Worm (Caenorhabditis elegans): ENCODE measurements around the gene F55B12.2.

Gene F55B12.2

DNA sequence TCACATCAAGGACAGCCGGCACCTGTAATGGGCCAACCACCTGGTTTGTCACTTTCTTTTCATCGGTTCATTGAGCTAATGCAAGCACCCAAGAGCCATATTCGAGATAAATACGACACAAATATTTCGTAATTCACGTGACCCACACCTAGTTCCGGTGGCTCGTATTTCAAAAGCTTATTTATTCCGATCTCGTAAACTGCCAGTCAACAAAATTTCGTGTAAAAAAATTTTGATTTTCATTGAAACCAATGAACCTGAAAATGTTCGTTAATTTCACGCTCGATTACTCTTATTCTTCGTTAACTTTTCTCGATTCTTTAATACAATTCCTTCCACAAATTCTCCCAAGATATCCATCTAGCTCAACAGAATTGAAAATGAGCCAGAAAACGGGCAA lies 26.7 kb downstream of the F55B12.2 start:
- TF ChIP-seq rnt-1 (tag; optimal IDR thresholded peaks at IDR 0.05) (no peak), ets-4 (tag; optimal IDR thresholded peaks at IDR 0.05) (no peak), nhr-232 (tag; optimal IDR thresholded peaks at IDR 0.05) (no peak), syd-9 (tag; optimal IDR thresholded peaks at IDR 0.05) (no peak), nhr-11 (tag; optimal IDR thresholded peaks at IDR 0.05) (no peak)

DNA sequence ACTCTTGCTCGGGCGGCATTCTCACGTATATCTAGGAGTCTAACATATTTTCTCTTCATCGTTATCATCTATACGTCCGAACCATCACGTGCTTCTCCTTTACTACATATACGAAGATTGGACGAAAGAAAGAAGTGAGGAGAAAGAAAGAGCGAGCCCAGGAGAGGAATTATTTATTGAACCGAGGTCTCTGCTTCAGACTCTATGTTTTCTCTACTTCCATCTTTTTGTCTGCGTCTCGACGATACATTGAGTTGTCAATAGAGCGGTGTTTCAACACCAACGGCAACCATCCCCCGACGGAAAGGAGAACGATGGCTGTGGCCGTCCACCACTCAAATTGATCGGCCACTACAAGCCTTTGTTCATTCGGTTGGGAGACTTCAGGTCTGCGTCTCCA lies 27.4 kb downstream of the F55B12.2 start:
- TF ChIP-seq ahr-1 (tag; optimal IDR thresholded peaks at IDR 0.05) (no peak), rnt-1 (tag; optimal IDR thresholded peaks at IDR 0.05) (peak; percentile 76), fkh-10 (GFP tag; optimal IDR thresholded peaks at IDR 0.05) (no peak), ceh-2 (tag; optimal IDR thresholded peaks at IDR 0.05) (peak; percentile 51), hlh-6 (tag; optimal IDR thresholded peaks at IDR 0.05) (peak; percentile 26), elt-4 (tag; optimal IDR thresholded peaks at IDR 0.05) (no peak), syd-9 (tag; optimal IDR thresholded peaks at IDR 0.05) (peak; percentile 38), pha-2 (tag; optimal IDR thresholded peaks at IDR 0.05) (peak; percentile 38), zip-5 (tag; optimal IDR thresholded peaks at IDR 0.05) (no peak), lin-11 (tag; optimal IDR thresholded peaks at IDR 0.05) (no peak), npax-4 (tag; optimal IDR thresholded peaks at IDR 0.05) (no peak), odd-2 (tag; optimal IDR thresholded peaks at IDR 0.05) (no peak), pax-1 (tag; optimal IDR thresholded peaks at IDR 0.05) (peak; percentile 57), ceh-45 (GFP tag; IDR thresholded peaks at IDR 0.05) (no peak), hlh-15 (tag; optimal IDR thresholded peaks at IDR 0.05) (no peak), unc-42 (tag; optimal IDR thresholded peaks at IDR 0.05) (peak; percentile 40), dve-1 (tag; optimal IDR thresholded peaks at IDR 0.05) (peak; percentile 81), mec-3 (tag; optimal IDR thresholded peaks at IDR 0.05; ENCODE audit: borderline replicate concordance) (no peak), T23F11.4 (GFP tag; optimal IDR thresholded peaks at IDR 0.05) (peak; percentile 14), ttx-3 (tag; optimal IDR thresholded peaks at IDR 0.05) (no peak), ceh-9 (tag; optimal IDR thresholded peaks at IDR 0.05) (no peak), dmd-4 (tag; optimal IDR thresholded peaks at IDR 0.05; ENCODE audit: borderline replicate concordance) (peak; percentile 83), fkh-6 (tag; optimal IDR thresholded peaks at IDR 0.05) (no peak), pqm-1 (tag; optimal IDR thresholded peaks at IDR 0.05) (no peak), ceh-14 (tag; optimal IDR thresholded peaks at IDR 0.05) (peak; percentile 90), ceh-19 (GFP tag; optimal IDR thresholded peaks at IDR 0.05) (peak; percentile 31), tbx-7 (tag; optimal IDR thresholded peaks at IDR 0.05) (no peak), ceh-22 (tag; optimal IDR thresholded peaks at IDR 0.05) (no peak), sox-4 (tag; optimal IDR thresholded peaks at IDR 0.05) (no peak), K02D7.2 (tag; optimal IDR thresholded peaks at IDR 0.05) (no peak), ceh-48 (tag; optimal IDR thresholded peaks at IDR 0.05) (peak; percentile 70), sdc-2 (tag; optimal IDR thresholded peaks at IDR 0.05) (no peak), ceh-30 (tag; optimal IDR thresholded peaks at IDR 0.05) (peak; percentile 90), fax-1 (tag; optimal IDR thresholded peaks at IDR 0.05) (peak; percentile 42), elt-2 (tag; optimal IDR thresholded peaks at IDR 0.05) (peak; percentile 34), unc-55 (GFP tag; optimal IDR thresholded peaks at IDR 0.05) (peak; percentile 86), pros-1 (tag; optimal IDR thresholded peaks at IDR 0.05) (no peak), C08G9.2 (tag; optimal IDR thresholded peaks at IDR 0.05) (peak; percentile 18), nhr-232 (tag; optimal IDR thresholded peaks at IDR 0.05) (no peak), ref-2 (tag; optimal IDR thresholded peaks at IDR 0.05) (peak; percentile 41), pha-4 (tag; optimal IDR thresholded peaks at IDR 0.05) (no peak), madf-2 (tag; optimal IDR thresholded peaks at IDR 0.05) (no peak), hlh-13 (GFP tag; optimal IDR thresholded peaks at IDR 0.05) (no peak), ama-1 (optimal IDR thresholded peaks at IDR 0.05) (no peak), pag-3 (tag; optimal IDR thresholded peaks at IDR 0.05; ENCODE audit: borderline replicate concordance) (no peak), Y22D7AL.16 (tag; optimal IDR thresholded peaks at IDR 0.05) (peak; percentile 27), gmeb-2 (tag; optimal IDR thresholded peaks at IDR 0.05) (no peak), C38D4.7 (GFP tag; optimal IDR thresholded peaks at IDR 0.05) (no peak), che-1 (tag; optimal IDR thresholded peaks at IDR 0.05) (no peak)
